Worm (Caenorhabditis elegans) whole organism, L1 larva: ENCODE data around the gene R11G10.3.
A peak's percentile ranks its signal among the peaks of the same experiment; 100 is the strongest.

Experiments used
- Y116A8C.19 ChIP-seq: sonication (generic microtip); optimal IDR thresholded peaks from 2 replicates; lab custom pipeline; 2016; ENCODE audit warnings: missing compliant biosample characterization, missing genetic modification characterization, borderline replicate concordance
- ama-1 ChIP-seq: fragments of 150-350 bp; optimal IDR thresholded peaks from 2 replicates; lab custom pipeline; 2014
- blmp-1 ChIP-seq: fragments of 150-350 bp; optimal IDR thresholded peaks from 2 replicates; lab custom pipeline; 2014; ENCODE audit warnings: missing biosample characterization, missing genetic modification characterization
- ceh-8 ChIP-seq: fragments of 200-800 bp; sonication (Bioruptor generic); optimal IDR thresholded peaks from 2 replicates; lab custom pipeline; 2018; ENCODE audit warnings: mild to moderate bottlenecking, missing genetic modification characterization, moderate library complexity, missing compliant biosample characterization
- ceh-82 ChIP-seq, 3 experiments: fragments of 150-350 bp in 1 of 3; sonication (generic microtip) in 2 of 3; optimal IDR thresholded peaks; 2 replicates each; lab custom pipeline; 2014 to 2017; ENCODE audit warnings: missing biosample characterization in 3 of 3, missing genetic modification characterization in 3 of 3
- ceh-88 ChIP-seq: fragments of 200-800 bp; sonication (Bioruptor generic); IDR thresholded peaks from 2 replicates; pipeline ENCODE4 v1.3.6; 2022; ENCODE audit warnings: missing genetic modification characterization, missing compliant biosample characterization
- ces-1 ChIP-seq: fragments of 150-350 bp; optimal IDR thresholded peaks from 2 replicates; lab custom pipeline; 2014; ENCODE audit warnings: missing biosample characterization, missing genetic modification reagents, missing genetic modification characterization
- efl-1 ChIP-seq, 4 experiments: fragments of 150-350 bp; optimal IDR thresholded peaks in 3 of 4; peaks in 1 of 4; 1 replicate in 1 of 4; 2 replicates in 3 of 4; lab custom pipeline; 2014; ENCODE audit warnings: missing biosample characterization in 2 of 4, missing genetic modification characterization in 2 of 4, missing genetic modification reagents in 2 of 4
- egl-13 ChIP-seq: sonication (generic microtip); optimal IDR thresholded peaks from 2 replicates; lab custom pipeline; 2016; ENCODE audit warnings: missing genotype, missing genetic modification reagents, missing genetic modification characterization, missing compliant biosample characterization
- elt-3 ChIP-seq, 6 experiments: fragments of 150-350 bp in 1 of 6; sonication (generic microtip); optimal IDR thresholded peaks; 2 replicates each; lab custom pipeline; 2017 to 2018; ENCODE audit warnings: missing biosample characterization in 6 of 6, missing genetic modification characterization in 6 of 6, inconsistent platforms in 1 of 6
- fkh-8 ChIP-seq: sonication (generic microtip); optimal IDR thresholded peaks from 2 replicates; lab custom pipeline; 2016; ENCODE audit warnings: mild to moderate bottlenecking, missing genetic modification characterization, missing compliant biosample characterization
- fos-1 ChIP-seq: fragments of 150-350 bp; optimal IDR thresholded peaks from 2 replicates; lab custom pipeline; 2014; ENCODE audit warnings: missing biosample characterization, missing genetic modification characterization
- grh-1 ChIP-seq: fragments of 200-800 bp; sonication (Bioruptor generic); IDR thresholded peaks from 2 replicates; pipeline ENCODE4 v1.3.6; 2022; ENCODE audit warnings: missing genetic modification reagents, missing genetic modification characterization, missing compliant biosample characterization
- irx-1 ChIP-seq: sonication (generic microtip); optimal IDR thresholded peaks from 2 replicates; lab custom pipeline; 2016; ENCODE audit warnings: missing genetic modification characterization, missing compliant biosample characterization
- isw-1 ChIP-seq: fragments of 200-800 bp; sonication (Bioruptor generic); IDR thresholded peaks from 2 replicates; pipeline ENCODE4 v1.3.6; 2022; ENCODE audit warnings: missing genetic modification characterization, missing compliant biosample characterization
- jun-1 ChIP-seq: fragments of 150-350 bp; optimal IDR thresholded peaks from 2 replicates; lab custom pipeline; 2014; ENCODE audit warnings: missing biosample characterization, missing genetic modification reagents, missing genetic modification characterization
- lin-14 ChIP-seq: fragments of 200-800 bp; sonication (Bioruptor generic); optimal IDR thresholded peaks from 2 replicates; lab custom pipeline; 2018; ENCODE audit warnings: mild to moderate bottlenecking, missing genetic modification characterization, moderate library complexity, missing compliant biosample characterization
- lin-15B ChIP-seq: fragments of 150-350 bp; sonication (generic microtip); optimal IDR thresholded peaks from 3 replicates; lab custom pipeline; 2014; ENCODE audit warnings: missing biosample characterization, missing genetic modification characterization
- lir-3 ChIP-seq: sonication (generic microtip); optimal IDR thresholded peaks from 2 replicates; lab custom pipeline; 2016; ENCODE audit warnings: mild to moderate bottlenecking, missing genetic modification characterization, moderate library complexity, missing compliant biosample characterization; ENCODE audit not compliant: poor library complexity
- lsy-2 ChIP-seq, 2 experiments: fragments of 150-350 bp; optimal IDR thresholded peaks; 2 replicates each; lab custom pipeline; 2014; ENCODE audit warnings: missing biosample characterization in 2 of 2, missing genetic modification characterization in 2 of 2
- mab-9 ChIP-seq: fragments of 200-800 bp; sonication (Bioruptor generic); IDR thresholded peaks from 2 replicates; pipeline ENCODE4 v1.3.6; 2022; ENCODE audit warnings: missing genetic modification reagents, missing genetic modification characterization, missing compliant biosample characterization
- mdl-1 ChIP-seq, 2 experiments: fragments of 150-350 bp; optimal IDR thresholded peaks; 2 replicates each; lab custom pipeline; 2014 to 2017; ENCODE audit warnings: missing biosample characterization in 2 of 2, missing genetic modification characterization in 2 of 2, inconsistent platforms in 1 of 2
- mef-2 ChIP-seq: fragments of 150-350 bp; optimal IDR thresholded peaks from 2 replicates; lab custom pipeline; 2014; ENCODE audit warnings: missing biosample characterization, missing genetic modification characterization
- nhr-11 ChIP-seq: fragments of 150-350 bp; optimal IDR thresholded peaks from 2 replicates; lab custom pipeline; 2014; ENCODE audit warnings: missing biosample characterization, missing genetic modification characterization
- nhr-19 ChIP-seq: fragments of 200-800 bp; sonication (Bioruptor generic); conservative IDR thresholded peaks from 2 replicates; pipeline ENCODE4 v1.3.6; 2022; ENCODE audit warnings: missing genetic modification characterization, missing compliant biosample characterization
- nhr-20 ChIP-seq: sonication (generic microtip); optimal IDR thresholded peaks from 2 replicates; lab custom pipeline; 2016; ENCODE audit warnings: mild to moderate bottlenecking, missing genetic modification characterization, missing compliant biosample characterization
- nhr-237 ChIP-seq: fragments of 150-350 bp; optimal IDR thresholded peaks from 2 replicates; lab custom pipeline; 2014; ENCODE audit warnings: missing biosample characterization, missing genetic modification characterization
- nhr-71 ChIP-seq: sonication (generic microtip); optimal IDR thresholded peaks from 2 replicates; lab custom pipeline; 2016; ENCODE audit warnings: mild to moderate bottlenecking, missing genetic modification characterization, moderate library complexity, missing compliant biosample characterization
- nhr-76 ChIP-seq: sonication (generic microtip); optimal IDR thresholded peaks from 2 replicates; lab custom pipeline; 2017; ENCODE audit warnings: missing biosample characterization, missing genetic modification characterization
- nhr-84 ChIP-seq: sonication (generic microtip); optimal IDR thresholded peaks from 2 replicates; lab custom pipeline; 2017; ENCODE audit warnings: missing biosample characterization, missing genetic modification characterization
- nhr-85 ChIP-seq: sonication (generic microtip); peaks from one replicate; lab custom pipeline; 2016; ENCODE audit warnings: missing genetic modification characterization, inconsistent platforms, missing compliant biosample characterization
- nhr-90 ChIP-seq: sonication (generic microtip); optimal IDR thresholded peaks from 2 replicates; lab custom pipeline; 2016; ENCODE audit warnings: mild to moderate bottlenecking, missing genetic modification characterization, missing compliant biosample characterization; ENCODE audit not compliant: poor library complexity
- pax-3 ChIP-seq: fragments of 200-800 bp; sonication (Bioruptor generic); optimal IDR thresholded peaks from 2 replicates; lab custom pipeline; 2018; ENCODE audit warnings: mild to moderate bottlenecking, missing genetic modification characterization, moderate library complexity, missing compliant biosample characterization
- pqm-1 ChIP-seq: sonication (generic microtip); optimal IDR thresholded peaks from 3 replicates; lab custom pipeline; 2017; ENCODE audit warnings: missing biosample characterization, missing genetic modification characterization
- skn-1 ChIP-seq: fragments of 150-350 bp; optimal IDR thresholded peaks from 2 replicates; lab custom pipeline; 2014; ENCODE audit warnings: missing biosample characterization, missing genetic modification characterization
- snu-23 ChIP-seq: sonication (generic microtip); optimal IDR thresholded peaks from 2 replicates; lab custom pipeline; 2016; ENCODE audit warnings: missing genetic modification characterization, missing compliant biosample characterization
- sox-4 ChIP-seq: sonication (generic microtip); optimal IDR thresholded peaks from 2 replicates; lab custom pipeline; 2016; ENCODE audit warnings: missing genetic modification characterization, missing compliant biosample characterization
- sup-37 ChIP-seq: fragments of 200-800 bp; sonication (Bioruptor generic); optimal IDR thresholded peaks from 2 replicates; lab custom pipeline; 2018; ENCODE audit warnings: mild to moderate bottlenecking, missing genetic modification characterization, missing compliant biosample characterization
- swsn-7 ChIP-seq: sonication (generic microtip); optimal IDR thresholded peaks from 2 replicates; lab custom pipeline; 2016; ENCODE audit warnings: missing genetic modification characterization, missing compliant biosample characterization
- unc-130 ChIP-seq: fragments of 150-350 bp; optimal IDR thresholded peaks from 2 replicates; lab custom pipeline; 2017; ENCODE audit warnings: missing biosample characterization, missing genetic modification characterization, inconsistent platforms
- unc-30 ChIP-seq: sonication (generic microtip); optimal IDR thresholded peaks from 2 replicates; lab custom pipeline; 2017; ENCODE audit warnings: missing biosample characterization, missing genetic modification characterization
- unc-86 ChIP-seq: sonication (generic microtip); optimal IDR thresholded peaks from 2 replicates; lab custom pipeline; 2016; ENCODE audit warnings: missing genetic modification characterization, missing compliant biosample characterization
- unc-98 ChIP-seq: fragments of 200-800 bp; sonication (Bioruptor generic); IDR thresholded peaks from 2 replicates; pipeline ENCODE4 v1.3.6; 2022; ENCODE audit warnings: missing genetic modification characterization, missing compliant biosample characterization
- vab-15 ChIP-seq: sonication (generic microtip); optimal IDR thresholded peaks from 2 replicates; lab custom pipeline; 2017; ENCODE audit warnings: missing genotype, mild to moderate bottlenecking, missing genetic modification characterization, missing compliant biosample characterization
- zag-1 ChIP-seq: fragments of 150-350 bp; optimal IDR thresholded peaks from 2 replicates; lab custom pipeline; 2014; ENCODE audit warnings: missing biosample characterization, missing genetic modification characterization
- ztf-11 ChIP-seq, 2 experiments: sonication (generic microtip); optimal IDR thresholded peaks; 2 replicates each; lab custom pipeline; 2016 to 2017; ENCODE audit warnings: missing genetic modification characterization in 2 of 2, missing biosample characterization in 1 of 2, missing compliant biosample characterization in 1 of 2

The R11G10.3 gene

DNA sequence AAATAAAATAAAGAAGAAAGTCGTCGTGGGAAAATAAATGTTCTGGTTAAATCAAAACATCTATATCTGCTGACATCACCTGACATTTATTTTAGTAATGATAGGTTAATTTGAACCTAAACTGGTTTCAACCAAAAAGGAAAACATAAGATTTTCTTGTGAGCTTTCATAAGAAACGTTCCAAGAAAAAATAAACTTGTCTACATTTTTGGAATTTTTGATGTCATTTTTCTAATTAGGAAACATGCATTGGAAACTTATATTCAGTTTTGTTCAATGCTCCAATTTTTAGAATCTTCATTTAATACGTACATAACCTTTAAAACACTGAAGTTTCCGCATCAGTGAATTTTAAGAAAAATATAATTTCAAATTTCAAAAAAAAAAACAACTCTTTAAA, 37.6 kb upstream of the R11G10.3 start:
- TF ChIP-seq fkh-8 (tag; lab: Kevin White, UChicago) (peak; percentile 57), unc-86 (no peak), nhr-71 (tag; lab: Kevin White, UChicago) (peak; percentile 42), sox-4 (tag; lab: Kevin White, UChicago) (peak; percentile 69)
- TF ChIP-seq, all 84 proteins: peak for 3

ce11 chrV:13488297-13488803, 34.9 kb upstream of the R11G10.3 start:
- TF ChIP-seq nhr-19 (GFP tag; lab: Robert Waterston, UW) = 0 out of 2 replicates have a peak, but pooled peaks have one; percentile 14
- no peak for TF ChIP-seq lir-3 (tag; lab: Kevin White, UChicago)
- peak in 1 of 2 experiments; percentile 30 for TF ChIP-seq lsy-2 (tag; optimal IDR thresholded peaks at IDR 0.05; lab: Kevin White, UChicago)
- TF ChIP-seq nhr-85 (tag; lab: Kevin White, UChicago) = peak; percentile 85
- no peak for TF ChIP-seq efl-1 (optimal IDR thresholded peaks at IDR 0.05; lab: Kevin White, UChicago)
- peak in 1 of 2 experiments; percentile 3 for TF ChIP-seq efl-1 (GFP tag; optimal IDR thresholded peaks at IDR 0.05 in 1 of 2; lab: Kevin White, UChicago)
- TF ChIP-seq irx-1 (tag; lab: Kevin White, UChicago) = no peak
- peak; percentile 40 for TF ChIP-seq nhr-20
- TF ChIP-seq grh-1 (GFP tag; lab: Robert Waterston, UW) = peak; percentile 61; the same call in 1 of the 2 replicates
- TF ChIP-seq nhr-90 (tag; lab: Kevin White, UChicago) = no peak
- peak; percentile 4 for TF ChIP-seq nhr-71 (tag; lab: Kevin White, UChicago)
- TF ChIP-seq unc-130 (tag; lab: Kevin White, UChicago) = peak; percentile 31
- no peak for TF ChIP-seq Y116A8C.19 (tag; lab: Kevin White, UChicago)
- peak; percentile 37 for TF ChIP-seq lin-14 (GFP tag; lab: Kevin White, UChicago)
- peak in 1 of 6 experiments; percentile 63 for TF ChIP-seq elt-3 (tag; optimal IDR thresholded peaks at IDR 0.05; lab: Kevin White, UChicago)
- peak; percentile 34 for TF ChIP-seq blmp-1 (tag; lab: Kevin White, UChicago)

DNA sequence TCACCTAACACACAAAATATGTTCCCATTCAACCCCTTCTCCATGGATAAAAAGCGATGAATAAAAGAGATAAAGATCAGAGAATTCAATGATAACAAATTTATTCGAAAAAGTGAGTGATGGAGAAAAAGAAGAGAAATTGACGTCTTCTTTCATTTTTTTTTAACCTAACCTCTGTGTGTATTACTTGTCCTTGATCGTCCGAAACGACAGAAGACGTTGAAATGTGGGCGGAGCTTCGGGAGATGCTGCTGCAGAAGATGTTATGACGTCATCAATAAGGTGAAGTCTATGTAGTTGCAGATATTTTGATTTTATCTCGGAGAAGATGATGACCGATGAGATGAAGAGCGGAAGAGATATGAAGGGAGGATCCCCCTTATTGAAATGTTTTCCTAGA, 33.5 kb upstream of the R11G10.3 start, which contains the start of gene T10G3.3:
T10G3.3 (minus strand) TSS at position 370 of the 400 bp plus-strand sequence.
- TF ChIP-seq mef-2 (tag; lab: Kevin White, UChicago) (no peak), zag-1 (no peak), jun-1 (tag; lab: Kevin White, UChicago) (no peak), grh-1 (GFP tag; lab: Robert Waterston, UW) (peak; percentile 44), ama-1 (lab: Kevin White, UChicago) (no peak), nhr-237 (no peak), egl-13 (tag; lab: Kevin White, UChicago) (no peak), lir-3 (tag; lab: Kevin White, UChicago) (no peak), pqm-1 (no peak), nhr-85 (tag; lab: Kevin White, UChicago) (peak; percentile 93), sox-4 (tag; lab: Kevin White, UChicago) (no peak), nhr-71 (tag; lab: Kevin White, UChicago) (peak; percentile 41), ceh-88 (GFP tag; lab: Robert Waterston, UW) (no peak), pax-3 (tag; lab: Kevin White, UChicago) (no peak), fos-1 (no peak), mdl-1 (tag; optimal IDR thresholded peaks at IDR 0.05; lab: Kevin White, UChicago) (no peak), vab-15 (no peak), skn-1 (tag; lab: Kevin White, UChicago) (no peak), ces-1 (GFP tag; lab: Kevin White, UChicago) (no peak), swsn-7 (tag; lab: Kevin White, UChicago) (no peak), ceh-82 (tag; optimal IDR thresholded peaks at IDR 0.05; lab: Kevin White, UChicago) (no peak), ztf-11 (tag; optimal IDR thresholded peaks at IDR 0.05; lab: Kevin White, UChicago) (no peak), nhr-19 (GFP tag; lab: Robert Waterston, UW) (no peak), elt-3 (tag; optimal IDR thresholded peaks at IDR 0.05; lab: Kevin White, UChicago) (peak in 2 of 6 experiments; percentile 50 to 69), snu-23 (peak; percentile 38), unc-130 (tag; lab: Kevin White, UChicago) (no peak), unc-30 (tag; lab: Kevin White, UChicago) (no peak), lin-14 (GFP tag; lab: Kevin White, UChicago) (peak; percentile 60), nhr-76 (no peak), nhr-20 (peak; percentile 56), lsy-2 (tag; optimal IDR thresholded peaks at IDR 0.05; lab: Kevin White, UChicago) (no peak), nhr-90 (tag; lab: Kevin White, UChicago) (peak; percentile 29), mab-9 (no peak), sup-37 (GFP tag; lab: Kevin White, UChicago) (no peak), ceh-8 (no peak), lin-15B (tag; lab: Kevin White, UChicago) (no peak), nhr-11 (no peak), unc-98 (no peak), isw-1 (no peak), nhr-84 (tag; lab: Kevin White, UChicago) (no peak)
